Fruit fly (Drosophila melanogaster): ENCODE data around the gene Glut1.

- TF ChIP-seq CG15336 (GFP tag; IDR thresholded peaks at IDR 0.05) = no peak
- TF ChIP-seq cyc (GFP tag; optimal IDR thresholded peaks at IDR 0.05) = no peak
Measured at dm6 chr3L:959869-960378, 46.0 kb downstream of the Glut1 start.

All from whole organism, prepupa.